Worm (Caenorhabditis elegans): ENCODE results near the gene Y105C5B.15.

Gene Y105C5B.15

ce11 chrIV:15949995-15950394, 1.7 kb upstream of the Y105C5B.15 start:
- TF ChIP-seq bed-3 (GFP tag; optimal IDR thresholded peaks at IDR 0.05) (no peak), unc-62 (GFP tag; optimal IDR thresholded peaks at IDR 0.05) (no peak), ceh-43 (GFP tag; optimal IDR thresholded peaks at IDR 0.05) (no peak), sem-2 (GFP tag; optimal IDR thresholded peaks at IDR 0.05) (no peak), nhr-2 (tag; optimal IDR thresholded peaks at IDR 0.05) (no peak), mls-2 (tag; optimal IDR thresholded peaks at IDR 0.05) (no peak), sptf-1 (tag; optimal IDR thresholded peaks at IDR 0.05) (no peak)

ce11 chrIV:15950838-15951581, 726 bp upstream of the Y105C5B.15 start, which contains the start of gene ifas-3:
TSS of gene ifas-3 (minus strand) at chrIV:15950888.
- no peak for TF ChIP-seq ces-1 (GFP tag; optimal IDR thresholded peaks at IDR 0.05)
- no peak for TF ChIP-seq snpc-4 (tag; optimal IDR thresholded peaks at IDR 0.05)
- TF ChIP-seq blmp-1 (tag; optimal IDR thresholded peaks at IDR 0.05) = no peak
- TF ChIP-seq lsy-2 (tag; optimal IDR thresholded peaks at IDR 0.05) = no peak
- TF ChIP-seq drap-1 (GFP tag; optimal IDR thresholded peaks at IDR 0.05) = no peak

- no peak for TF ChIP-seq blmp-1 (tag; optimal IDR thresholded peaks at IDR 0.05)
- TF ChIP-seq lsy-2 (tag; optimal IDR thresholded peaks at IDR 0.05) = no peak
- TF ChIP-seq sptf-1 (tag; optimal IDR thresholded peaks at IDR 0.05) = no peak
- TF ChIP-seq flh-1 (GFP tag; optimal IDR thresholded peaks at IDR 0.05) = no peak
- TF ChIP-seq bed-3 (GFP tag; optimal IDR thresholded peaks at IDR 0.05) = no peak
- no peak for TF ChIP-seq lin-13 (tag; optimal IDR thresholded peaks at IDR 0.05)
- TF ChIP-seq unc-62 (GFP tag; optimal IDR thresholded peaks at IDR 0.05) = no peak
- TF ChIP-seq nhr-237 (tag; optimal IDR thresholded peaks at IDR 0.05) = no peak
- TF ChIP-seq sem-2 (GFP tag; optimal IDR thresholded peaks at IDR 0.05) = no peak
- TF ChIP-seq nhr-28 (tag; optimal IDR thresholded peaks at IDR 0.05) = no peak
- TF ChIP-seq nhr-2 (tag; optimal IDR thresholded peaks at IDR 0.05) = no peak
- TF ChIP-seq mab-5 (tag; optimal IDR thresholded peaks at IDR 0.05) = no peak
- TF ChIP-seq cnd-1 (tag; optimal IDR thresholded peaks at IDR 0.05) = no peak
- TF ChIP-seq mls-2 (tag; optimal IDR thresholded peaks at IDR 0.05) = no peak
- TF ChIP-seq ces-1 (GFP tag; optimal IDR thresholded peaks at IDR 0.05) = no peak
- TF ChIP-seq unc-120 (tag; optimal IDR thresholded peaks at IDR 0.05; ENCODE audit: poor library complexity, severe bottlenecking) = no peak
- no peak for TF ChIP-seq zip-8 (tag; optimal IDR thresholded peaks at IDR 0.05)
- no peak for TF ChIP-seq drap-1 (GFP tag; optimal IDR thresholded peaks at IDR 0.05)
Observed at ce11 chrIV:15953689-15954088, 2.0 kb downstream of the Y105C5B.15 start.

- TF ChIP-seq nhr-12 (tag; optimal IDR thresholded peaks at IDR 0.05) (no peak), flh-1 (GFP tag; optimal IDR thresholded peaks at IDR 0.05) (no peak), zip-8 (tag; optimal IDR thresholded peaks at IDR 0.05) (no peak)
Observed at ce11 chrIV:15955349-15955748, 3.6 kb downstream of the Y105C5B.15 start.

ce11 chrIV:15961069-15961468, 9.3 kb downstream of the Y105C5B.15 start:
- TF ChIP-seq hlh-1 (tag; optimal IDR thresholded peaks at IDR 0.05) (no peak), ceh-83 (GFP tag; optimal IDR thresholded peaks at IDR 0.05) (no peak), lsy-2 (tag; optimal IDR thresholded peaks at IDR 0.05) (no peak), tbx-8 (GFP tag; optimal IDR thresholded peaks at IDR 0.05) (no peak), mep-1 (tag; optimal IDR thresholded peaks at IDR 0.05) (no peak), pha-4 (tag; optimal IDR thresholded peaks at IDR 0.05) (no peak), bed-3 (GFP tag; optimal IDR thresholded peaks at IDR 0.05) (no peak), nhr-12 (tag; optimal IDR thresholded peaks at IDR 0.05) (no peak)

- TF ChIP-seq zip-8 (tag; optimal IDR thresholded peaks at IDR 0.05) = no peak
- no peak for TF ChIP-seq lsy-2 (tag; optimal IDR thresholded peaks at IDR 0.05)
- no peak for TF ChIP-seq unc-39 (tag; optimal IDR thresholded peaks at IDR 0.05)
- no peak for TF ChIP-seq blmp-1 (tag; optimal IDR thresholded peaks at IDR 0.05)
- no peak for TF ChIP-seq tbx-8 (GFP tag; optimal IDR thresholded peaks at IDR 0.05)
- TF ChIP-seq M03D4.4 (tag; optimal IDR thresholded peaks at IDR 0.05) = no peak
- TF ChIP-seq sptf-1 (tag; optimal IDR thresholded peaks at IDR 0.05) = no peak
- TF ChIP-seq drap-1 (GFP tag; optimal IDR thresholded peaks at IDR 0.05) = no peak
- no peak for TF ChIP-seq nhr-28 (tag; optimal IDR thresholded peaks at IDR 0.05)
- no peak for TF ChIP-seq mab-5 (tag; optimal IDR thresholded peaks at IDR 0.05)
- no peak for TF ChIP-seq mls-2 (tag; optimal IDR thresholded peaks at IDR 0.05)
- TF ChIP-seq ham-2 (GFP tag; optimal IDR thresholded peaks at IDR 0.05) = no peak
Observed at ce11 chrIV:15962219-15962762, 10.6 kb downstream of the Y105C5B.15 start, which contains the start of gene lgc-19. TSS of gene lgc-19 (minus strand) at chrIV:15962712.
